Fruit fly (Drosophila melanogaster) whole organism, embryonic: ENCODE data around the gene CG7465.

Experiments
- Adf1 ChIP-seq: fragments of 200-800 bp; sonication (Bioruptor generic); IDR thresholded peaks from 2 replicates; pipeline ENCODE4 v1.3.6; 2022; ENCODE audit warnings: missing biosample characterization, missing genetic modification characterization
- Atf3 ChIP-seq: fragments of 200-800 bp; sonication (Bioruptor generic); optimal IDR thresholded peaks from 3 replicates; lab custom pipeline; 2016; ENCODE audit warnings: missing biosample characterization, missing genetic modification characterization
- Awh ChIP-seq: fragments of 200-800 bp; sonication (Bioruptor generic); IDR thresholded peaks from 2 replicates; pipeline ENCODE4, ENCODE4 v1.3.6; 2022; ENCODE audit warnings: missing biosample characterization, missing genetic modification characterization
- B-H2 ChIP-seq: fragments of 200-800 bp; sonication (Bioruptor generic); optimal IDR thresholded peaks from 2 replicates; lab custom pipeline; 2018; ENCODE audit warnings: missing biosample characterization, mild to moderate bottlenecking, missing genetic modification characterization
- CG10267 ChIP-seq: fragments of 200-800 bp; sonication (Bioruptor generic); optimal IDR thresholded peaks from 2 replicates; lab custom pipeline; 2018; ENCODE audit warnings: missing biosample characterization, mild to moderate bottlenecking, missing genetic modification characterization, moderate library complexity
- CG11456 ChIP-seq: fragments of 200-800 bp; sonication (Bioruptor generic); IDR thresholded peaks from 3 replicates; pipeline ENCODE4 v1.3.6; 2022; ENCODE audit warnings: missing biosample characterization, missing genetic modification characterization
- CG11696 ChIP-seq: fragments of 200-800 bp; sonication (Bioruptor generic); IDR thresholded peaks from 2 replicates; pipeline ENCODE4 v1.3.6; 2022; ENCODE audit warnings: missing biosample characterization, missing genetic modification characterization
- CG12391 ChIP-seq: fragments of 200-800 bp; sonication (Bioruptor generic); optimal IDR thresholded peaks from 3 replicates; lab custom pipeline; 2018; ENCODE audit warnings: missing biosample characterization, mild to moderate bottlenecking, missing genetic modification characterization, moderate library complexity
- CG13894 ChIP-seq: fragments of 200-800 bp; sonication (Bioruptor generic); optimal IDR thresholded peaks from 3 replicates; lab custom pipeline; 2018; ENCODE audit warnings: missing biosample characterization, mild to moderate bottlenecking, missing genetic modification characterization, moderate library complexity
- CG16813 ChIP-seq: fragments of 200-800 bp; sonication (Bioruptor generic); IDR thresholded peaks from 3 replicates; pipeline ENCODE4 v1.3.6; 2022; ENCODE audit warnings: missing biosample characterization, missing genetic modification characterization; ENCODE audit not compliant: partially characterized antibody
- CG17361 ChIP-seq: fragments of 200-800 bp; sonication (Bioruptor generic); IDR thresholded peaks from 3 replicates; pipeline ENCODE4 v1.3.6; 2022; ENCODE audit warnings: missing biosample characterization, missing genetic modification characterization
- CG17612 ChIP-seq: fragments of 200-800 bp; sonication (Bioruptor generic); IDR thresholded peaks from 2 replicates; pipeline ENCODE4 v1.3.6; 2022; ENCODE audit warnings: missing biosample characterization, missing genetic modification characterization
- CG2116 ChIP-seq: fragments of 200-800 bp; sonication (Bioruptor generic); optimal IDR thresholded peaks from 3 replicates; lab custom pipeline; 2018; ENCODE audit warnings: missing biosample characterization, mild to moderate bottlenecking, missing genetic modification characterization
- CG2202 ChIP-seq: fragments of 200-800 bp; sonication (Bioruptor generic); optimal IDR thresholded peaks from 2 replicates; lab custom pipeline; 2018; ENCODE audit warnings: missing biosample characterization, mild to moderate bottlenecking, missing genetic modification characterization
- CG2875 ChIP-seq: fragments of 200-800 bp; sonication (Bioruptor generic); optimal IDR thresholded peaks from 2 replicates; lab custom pipeline; 2017; ENCODE audit warnings: missing biosample characterization, mild to moderate bottlenecking, missing genetic modification characterization, missing genetic modification reagents
- CG30020 ChIP-seq: fragments of 200-800 bp; optimal IDR thresholded peaks from 2 replicates; lab custom pipeline; 2019; ENCODE audit warnings: missing biosample characterization, mild to moderate bottlenecking, missing genetic modification characterization, moderate library complexity
- CG32532 ChIP-seq: fragments of 200-800 bp; sonication (Bioruptor generic); IDR thresholded peaks from 2 replicates; pipeline ENCODE4 v1.3.6; 2022; ENCODE audit warnings: missing biosample characterization, missing genetic modification characterization
- CG6654 ChIP-seq: fragments of 200-800 bp; sonication (Bioruptor generic); optimal IDR thresholded peaks from 2 replicates; lab custom pipeline; 2017; ENCODE audit warnings: missing biosample characterization, mild to moderate bottlenecking, missing genetic modification characterization
- CG7839 ChIP-seq: fragments of 200-800 bp; sonication (Bioruptor generic); optimal IDR thresholded peaks from 3 replicates; lab custom pipeline; 2018; ENCODE audit warnings: missing biosample characterization, mild to moderate bottlenecking, missing genetic modification characterization, moderate library complexity
- CG7928 ChIP-seq: fragments of 200-800 bp; sonication (Bioruptor generic); optimal IDR thresholded peaks from 2 replicates; lab custom pipeline; 2017; ENCODE audit warnings: missing biosample characterization, mild to moderate bottlenecking, missing genetic modification characterization
- D19A ChIP-seq: fragments of 200-800 bp; optimal IDR thresholded peaks from 3 replicates; lab custom pipeline; 2019; ENCODE audit warnings: missing biosample characterization, mild to moderate bottlenecking, missing genetic modification characterization, moderate library complexity
- Dek ChIP-seq: fragments of 200-800 bp; sonication (Bioruptor generic); optimal IDR thresholded peaks from 3 replicates; lab custom pipeline; 2019; ENCODE audit warnings: missing biosample characterization, mild to moderate bottlenecking, missing genetic modification characterization, moderate library complexity
- Ets97D ChIP-seq: fragments of 200-800 bp; sonication (Bioruptor generic); optimal IDR thresholded peaks from 3 replicates; lab custom pipeline; 2016; ENCODE audit warnings: missing biosample characterization, missing genetic modification characterization
- Hr78 ChIP-seq, 2 experiments: fragments of 200-800 bp in 1 of 2; fragments of >200 bp in 1 of 2; sonication (Bioruptor generic) in 1 of 2; optimal IDR thresholded peaks; 2 replicates each; lab custom pipeline; 2017 to 2019; ENCODE audit warnings: missing biosample characterization in 2 of 2, missing genetic modification characterization in 2 of 2, mild to moderate bottlenecking in 1 of 2, moderate library complexity in 1 of 2
- Kr ChIP-seq: fragments of 200-800 bp; sonication (Bioruptor generic); optimal IDR thresholded peaks from 2 replicates; lab custom pipeline; 2017; ENCODE audit warnings: missing biosample characterization, mild to moderate bottlenecking, missing genetic modification characterization
- Mad ChIP-seq: fragments of 200-800 bp; sonication (Bioruptor generic); optimal IDR thresholded peaks from 2 replicates; lab custom pipeline; 2016; ENCODE audit warnings: missing biosample characterization, missing genetic modification characterization
- NC2α ChIP-seq: fragments of 200-800 bp; sonication (Bioruptor generic); optimal IDR thresholded peaks from 2 replicates; lab custom pipeline; 2016; ENCODE audit warnings: missing biosample characterization, missing genetic modification characterization
- NK7.1 ChIP-seq: fragments of 200-800 bp; sonication (Bioruptor generic); optimal IDR thresholded peaks from 3 replicates; lab custom pipeline; 2016; ENCODE audit warnings: missing biosample characterization, missing genetic modification characterization
- Nf-YC ChIP-seq: fragments of 200-800 bp; optimal IDR thresholded peaks from 3 replicates; lab custom pipeline; 2019; ENCODE audit warnings: missing biosample characterization, mild to moderate bottlenecking, missing genetic modification characterization, moderate library complexity
- Optix ChIP-seq: fragments of 200-800 bp; sonication (Bioruptor generic); IDR thresholded peaks from 3 replicates; pipeline ENCODE4 v1.3.6; 2022; ENCODE audit warnings: missing biosample characterization, missing genetic modification characterization
- Pdp1 ChIP-seq, 2 experiments: fragments of 200-800 bp; sonication (Bioruptor generic); optimal IDR thresholded peaks; 3 replicates each; lab custom pipeline; 2016; ENCODE audit warnings: missing biosample characterization in 2 of 2, missing genetic modification characterization in 2 of 2, mild to moderate bottlenecking in 1 of 2, moderate library complexity in 1 of 2
- Scr ChIP-seq: fragments of 200-800 bp; sonication (Bioruptor generic); IDR thresholded peaks from 2 replicates; pipeline ENCODE4 v1.3.6; 2022; ENCODE audit warnings: missing biosample characterization, missing genetic modification characterization; ENCODE audit not compliant: partially characterized antibody
- Spps ChIP-seq: fragments of 200-800 bp; sonication (Bioruptor generic); optimal IDR thresholded peaks from 2 replicates; lab custom pipeline; 2018; ENCODE audit warnings: missing biosample characterization, mild to moderate bottlenecking, missing genetic modification characterization
- ara ChIP-seq: fragments of 200-800 bp; sonication (Bioruptor generic); IDR thresholded peaks from 2 replicates; pipeline ENCODE4 v1.3.6; 2022; ENCODE audit warnings: missing biosample characterization, missing genetic modification characterization
- ase ChIP-seq: fragments of 200-800 bp; sonication (Bioruptor generic); IDR thresholded peaks from 3 replicates; pipeline ENCODE4 v1.3.6; 2022; ENCODE audit warnings: missing biosample characterization, missing genetic modification characterization
- disco-r ChIP-seq: fragments of 200-800 bp; sonication (Bioruptor generic); optimal IDR thresholded peaks from 2 replicates; lab custom pipeline; 2016; ENCODE audit warnings: missing biosample characterization, missing genetic modification characterization
- emc ChIP-seq: fragments of 200-800 bp; sonication (Bioruptor generic); optimal IDR thresholded peaks from 2 replicates; lab custom pipeline; 2016; ENCODE audit warnings: missing biosample characterization, missing genetic modification characterization
- fd64A ChIP-seq: fragments of 200-800 bp; sonication (Bioruptor generic); optimal IDR thresholded peaks from 3 replicates; lab custom pipeline; 2018; ENCODE audit warnings: missing biosample characterization, mild to moderate bottlenecking, missing genetic modification characterization
- maf-S ChIP-seq: fragments of 200-800 bp; sonication (Bioruptor generic); optimal IDR thresholded peaks from 2 replicates; lab custom pipeline; 2016; ENCODE audit warnings: missing biosample characterization, missing genetic modification characterization
- nerfin-2 ChIP-seq: fragments of 200-800 bp; sonication (Bioruptor generic); IDR thresholded peaks from 2 replicates; pipeline ENCODE4 v1.3.6; 2022; ENCODE audit warnings: missing biosample characterization, missing genetic modification characterization; ENCODE audit not compliant: partially characterized antibody
- otp ChIP-seq: fragments of 200-800 bp; sonication (Bioruptor generic); IDR thresholded peaks from 3 replicates; pipeline ENCODE4, ENCODE4 v1.3.6; 2022; ENCODE audit warnings: missing biosample characterization, missing genetic modification characterization
- prd ChIP-seq, 3 experiments: fragments of >200 bp in 2 of 3; fragments of 200-800 bp in 1 of 3; sonication (Bioruptor generic) in 1 of 3; optimal IDR thresholded peaks in 2 of 3; IDR thresholded peaks in 1 of 3; 2 replicates in 2 of 3; 3 replicates in 1 of 3; pipeline versions ENCODE4 v1.3.6 to Lab custom; 2017 to 2022; ENCODE audit warnings: missing biosample characterization in 1 of 3, missing genetic modification characterization in 1 of 3
- pzg ChIP-seq: fragments of 200-800 bp; sonication (Bioruptor generic); optimal IDR thresholded peaks from 3 replicates; lab custom pipeline; 2018; ENCODE audit warnings: missing biosample characterization, mild to moderate bottlenecking, missing genetic modification characterization, moderate library complexity
- schlank ChIP-seq: fragments of 200-800 bp; sonication (Bioruptor generic); optimal IDR thresholded peaks from 2 replicates; lab custom pipeline; 2018; ENCODE audit warnings: missing biosample characterization, mild to moderate bottlenecking, missing genetic modification characterization
- stwl ChIP-seq: fragments of 200-800 bp; sonication (Bioruptor generic); optimal IDR thresholded peaks from 3 replicates; lab custom pipeline; 2018; ENCODE audit warnings: missing biosample characterization, mild to moderate bottlenecking, missing genetic modification characterization, moderate library complexity
- tgo ChIP-seq: fragments of 200-800 bp; sonication (Bioruptor generic); IDR thresholded peaks from 3 replicates; pipeline ENCODE4 v1.3.6; 2022; ENCODE audit warnings: missing biosample characterization, missing genetic modification characterization
- zen2 ChIP-seq: fragments of 200-800 bp; sonication (Bioruptor generic); IDR thresholded peaks from 3 replicates; pipeline ENCODE4 v1.3.6; 2022; ENCODE audit warnings: missing biosample characterization, missing genetic modification characterization; ENCODE audit not compliant: partially characterized antibody

Gene CG7465

dm6 chr3L:4472768-4473167, 7.3 kb upstream of the CG7465 start, which contains the start of gene CG11349:
CG11349 (plus strand) TSS chr3L:4473068.
- TF ChIP-seq pzg (GFP tag; lab: Kevin White, UChicago) = no peak
- no peak for TF ChIP-seq tgo
- no peak for TF ChIP-seq CG12391 (tag; lab: Kevin White, UChicago)

dm6 chr3L:4474946-4475470, 5.1 kb upstream of the CG7465 start:
- TF ChIP-seq Kr (GFP tag; lab: Kevin White, UChicago) = no peak
- TF ChIP-seq Optix (GFP tag; lab: Robert Waterston, UW) = no peak
- TF ChIP-seq Scr (GFP tag; lab: Robert Waterston, UW) = no peak
- no peak for TF ChIP-seq CG16813
- TF ChIP-seq CG2116 (GFP tag; lab: Kevin White, UChicago) = peak; percentile 82
- peak; percentile 59 for TF ChIP-seq CG13894 (tag; lab: Kevin White, UChicago)
- TF ChIP-seq CG2875 (GFP tag; lab: Kevin White, UChicago) = peak; percentile 87
- peak; percentile 56; the same call in 1 of the 2 replicates for TF ChIP-seq Awh
- peak; percentile 42 for TF ChIP-seq Nf-YC (tag; lab: Kevin White, UChicago)
- no peak for TF ChIP-seq nerfin-2
- TF ChIP-seq schlank (tag; lab: Kevin White, UChicago) = peak; percentile 85
- peak; percentile 66 for TF ChIP-seq CG6654
- peak; percentile 39 to 66 for TF ChIP-seq Pdp1 (GFP tag; optimal IDR thresholded peaks at IDR 0.05; lab: Kevin White, UChicago)
- peak; percentile 62 for TF ChIP-seq CG11696
- TF ChIP-seq Ets97D (GFP tag; lab: Kevin White, UChicago) = peak; percentile 98
- no peak for TF ChIP-seq CG17612 (GFP tag; lab: Robert Waterston, UW)
- peak; percentile 74 for TF ChIP-seq NK7.1 (GFP tag; lab: Kevin White, UChicago)
- peak; percentile 75 for TF ChIP-seq CG10267 (tag; lab: Kevin White, UChicago)
- peak; percentile 55 for TF ChIP-seq emc (GFP tag; lab: Kevin White, UChicago)
- TF ChIP-seq maf-S (GFP tag; lab: Kevin White, UChicago) = no peak
- TF ChIP-seq Dek = peak; percentile 44
- no peak for TF ChIP-seq Hr78 (GFP tag; optimal IDR thresholded peaks at IDR 0.05; lab: Kevin White, UChicago)
- TF ChIP-seq Adf1 = no peak
- peak; percentile 78 for TF ChIP-seq CG2202 (tag; lab: Kevin White, UChicago)
- TF ChIP-seq ase = peak; percentile 51; the same call in 2 of the 3 replicates
- TF ChIP-seq fd64A (GFP tag; lab: Kevin White, UChicago) = peak; percentile 90
- peak; percentile 82 for TF ChIP-seq CG32532 (GFP tag; lab: Robert Waterston, UW)
- TF ChIP-seq zen2 = no peak
- peak; percentile 72 for TF ChIP-seq disco-r (GFP tag; lab: Kevin White, UChicago)
- peak; percentile 50 for TF ChIP-seq Atf3 (GFP tag; lab: Kevin White, UChicago)
- no peak for TF ChIP-seq prd (optimal IDR thresholded peaks at IDR 0.05; lab: Kevin White, UChicago)
- no peak for TF ChIP-seq prd (GFP tag; IDR thresholded peaks at IDR 0.05; lab: Robert Waterston, UW)
- TF ChIP-seq Mad (GFP tag; lab: Kevin White, UChicago) = peak; percentile 67
- TF ChIP-seq B-H2 (GFP tag; lab: Kevin White, UChicago) = peak; percentile 92
- TF ChIP-seq NC2α (GFP tag; lab: Kevin White, UChicago) = no peak
- TF ChIP-seq D19A (tag; lab: Kevin White, UChicago) = no peak
- TF ChIP-seq CG7928 = peak; percentile 60
- TF ChIP-seq ara = 0 out of 2 replicates have a peak, but pooled peaks have one; percentile 54
- no peak for TF ChIP-seq CG30020 (tag; lab: Kevin White, UChicago)
- TF ChIP-seq CG11456 (GFP tag; lab: Robert Waterston, UW) = peak; percentile 59; the same call in 1 of the 3 replicates
- peak; percentile 43 for TF ChIP-seq Spps
- peak; percentile 27 for TF ChIP-seq stwl
- peak; percentile 84; the same call in 2 of the 3 replicates for TF ChIP-seq otp (GFP tag; lab: Robert Waterston, UW)
- TF ChIP-seq CG17361 = no peak; the same call in 2 of the 3 replicates
- TF ChIP-seq CG7839 (tag; lab: Kevin White, UChicago) = peak; percentile 67
